Worm (Caenorhabditis elegans) whole organism, L1 larva: ENCODE results near the gene C06A1.6.

Experiments used
- C04F5.9 ChIP-seq: sonication (generic microtip); optimal IDR thresholded peaks from 2 replicates; lab custom pipeline; 2016; ENCODE audit warnings: missing genetic modification characterization, missing compliant biosample characterization
- C16A3.4 ChIP-seq: fragments of 150-350 bp; optimal IDR thresholded peaks from 2 replicates; lab custom pipeline; 2014; ENCODE audit warnings: missing biosample characterization, missing genetic modification characterization
- C34B4.2 ChIP-seq: sonication (generic microtip); optimal IDR thresholded peaks from 2 replicates; lab custom pipeline; 2017; ENCODE audit warnings: mild to moderate bottlenecking, missing genetic modification characterization, missing compliant biosample characterization
- Y116A8C.19 ChIP-seq: sonication (generic microtip); optimal IDR thresholded peaks from 2 replicates; lab custom pipeline; 2016; ENCODE audit warnings: missing compliant biosample characterization, missing genetic modification characterization, borderline replicate concordance
- aha-1 ChIP-seq: fragments of 150-350 bp; optimal IDR thresholded peaks from 2 replicates; lab custom pipeline; 2014; ENCODE audit warnings: missing biosample characterization, missing genetic modification characterization
- ama-1 ChIP-seq: fragments of 150-350 bp; optimal IDR thresholded peaks from 2 replicates; lab custom pipeline; 2014
- blmp-1 ChIP-seq: fragments of 150-350 bp; optimal IDR thresholded peaks from 2 replicates; lab custom pipeline; 2014; ENCODE audit warnings: missing biosample characterization, missing genetic modification characterization
- ceh-63 ChIP-seq: fragments of 200-800 bp; sonication (Bioruptor generic); optimal IDR thresholded peaks from 2 replicates; lab custom pipeline; 2018; ENCODE audit warnings: mild to moderate bottlenecking, missing genetic modification characterization, missing compliant biosample characterization
- ceh-90 ChIP-seq: sonication (generic microtip); optimal IDR thresholded peaks from 2 replicates; lab custom pipeline; 2016; ENCODE audit warnings: missing genetic modification characterization, missing compliant biosample characterization
- dsc-1 ChIP-seq: sonication (generic microtip); optimal IDR thresholded peaks from 2 replicates; lab custom pipeline; 2016; ENCODE audit warnings: mild to moderate bottlenecking, missing genetic modification characterization, missing compliant biosample characterization
- efl-1 ChIP-seq, 4 experiments: fragments of 150-350 bp; optimal IDR thresholded peaks in 3 of 4; peaks in 1 of 4; 1 replicate in 1 of 4; 2 replicates in 3 of 4; lab custom pipeline; 2014; ENCODE audit warnings: missing biosample characterization in 2 of 4, missing genetic modification characterization in 2 of 4, missing genetic modification reagents in 2 of 4
- egl-13 ChIP-seq: sonication (generic microtip); optimal IDR thresholded peaks from 2 replicates; lab custom pipeline; 2016; ENCODE audit warnings: missing genotype, missing genetic modification reagents, missing genetic modification characterization, missing compliant biosample characterization
- elt-3 ChIP-seq, 6 experiments: fragments of 150-350 bp in 1 of 6; sonication (generic microtip); optimal IDR thresholded peaks; 2 replicates each; lab custom pipeline; 2017 to 2018; ENCODE audit warnings: missing biosample characterization in 6 of 6, missing genetic modification characterization in 6 of 6, inconsistent platforms in 1 of 6
- fkh-10 ChIP-seq: sonication (generic microtip); optimal IDR thresholded peaks from 2 replicates; lab custom pipeline; 2017; ENCODE audit warnings: missing biosample characterization, missing genetic modification reagents, missing genetic modification characterization
- fkh-4 ChIP-seq: sonication (generic microtip); optimal IDR thresholded peaks from 2 replicates; lab custom pipeline; 2016; ENCODE audit warnings: missing compliant biosample characterization, missing genetic modification characterization, borderline replicate concordance
- grh-1 ChIP-seq: fragments of 200-800 bp; sonication (Bioruptor generic); IDR thresholded peaks from 2 replicates; pipeline ENCODE4 v1.3.6; 2022; ENCODE audit warnings: missing genetic modification reagents, missing genetic modification characterization, missing compliant biosample characterization
- hlh-17 ChIP-seq: fragments of 200-800 bp; sonication (Bioruptor generic); optimal IDR thresholded peaks from 2 replicates; lab custom pipeline; 2018; ENCODE audit warnings: missing genetic modification characterization, mild to moderate bottlenecking, missing compliant biosample characterization, moderate library complexity, borderline replicate concordance
- hlh-4 ChIP-seq: sonication (generic microtip); optimal IDR thresholded peaks from 2 replicates; lab custom pipeline; 2016; ENCODE audit warnings: mild to moderate bottlenecking, missing genetic modification characterization, missing compliant biosample characterization
- hpl-2 ChIP-seq: fragments of 150-350 bp; optimal IDR thresholded peaks from 2 replicates; lab custom pipeline; 2014; ENCODE audit warnings: missing biosample characterization, missing genetic modification reagents, missing genetic modification characterization
- irx-1 ChIP-seq: sonication (generic microtip); optimal IDR thresholded peaks from 2 replicates; lab custom pipeline; 2016; ENCODE audit warnings: missing genetic modification characterization, missing compliant biosample characterization
- isw-1 ChIP-seq: fragments of 200-800 bp; sonication (Bioruptor generic); IDR thresholded peaks from 2 replicates; pipeline ENCODE4 v1.3.6; 2022; ENCODE audit warnings: missing genetic modification characterization, missing compliant biosample characterization
- jun-1 ChIP-seq: fragments of 150-350 bp; optimal IDR thresholded peaks from 2 replicates; lab custom pipeline; 2014; ENCODE audit warnings: missing biosample characterization, missing genetic modification reagents, missing genetic modification characterization
- lin-15B ChIP-seq: fragments of 150-350 bp; sonication (generic microtip); optimal IDR thresholded peaks from 3 replicates; lab custom pipeline; 2014; ENCODE audit warnings: missing biosample characterization, missing genetic modification characterization
- lin-35 ChIP-seq, 2 experiments: fragments of 150-350 bp; optimal IDR thresholded peaks; 2 replicates each; lab custom pipeline; 2014; ENCODE audit warnings: missing biosample characterization in 2 of 2, missing genetic modification characterization in 2 of 2, missing genetic modification reagents in 2 of 2
- lin-39 ChIP-seq: fragments of 150-350 bp; optimal IDR thresholded peaks from 2 replicates; lab custom pipeline; 2014; ENCODE audit warnings: missing biosample characterization, missing genetic modification reagents, missing genetic modification characterization
- lir-3 ChIP-seq: sonication (generic microtip); optimal IDR thresholded peaks from 2 replicates; lab custom pipeline; 2016; ENCODE audit warnings: mild to moderate bottlenecking, missing genetic modification characterization, moderate library complexity, missing compliant biosample characterization; ENCODE audit not compliant: poor library complexity
- mdl-1 ChIP-seq, 2 experiments: fragments of 150-350 bp; optimal IDR thresholded peaks; 2 replicates each; lab custom pipeline; 2014 to 2017; ENCODE audit warnings: missing biosample characterization in 2 of 2, missing genetic modification characterization in 2 of 2, inconsistent platforms in 1 of 2
- mep-1 ChIP-seq: fragments of 150-350 bp; optimal IDR thresholded peaks from 2 replicates; lab custom pipeline; 2014; ENCODE audit warnings: missing biosample characterization, missing genetic modification characterization
- nhr-11 ChIP-seq: fragments of 150-350 bp; optimal IDR thresholded peaks from 2 replicates; lab custom pipeline; 2014; ENCODE audit warnings: missing biosample characterization, missing genetic modification characterization
- nhr-12 ChIP-seq: sonication (generic microtip); optimal IDR thresholded peaks from 2 replicates; lab custom pipeline; 2017; ENCODE audit warnings: missing biosample characterization, missing genetic modification characterization
- nhr-19 ChIP-seq: fragments of 200-800 bp; sonication (Bioruptor generic); conservative IDR thresholded peaks from 2 replicates; pipeline ENCODE4 v1.3.6; 2022; ENCODE audit warnings: missing genetic modification characterization, missing compliant biosample characterization
- nhr-20 ChIP-seq: sonication (generic microtip); optimal IDR thresholded peaks from 2 replicates; lab custom pipeline; 2016; ENCODE audit warnings: mild to moderate bottlenecking, missing genetic modification characterization, missing compliant biosample characterization
- nhr-237 ChIP-seq: fragments of 150-350 bp; optimal IDR thresholded peaks from 2 replicates; lab custom pipeline; 2014; ENCODE audit warnings: missing biosample characterization, missing genetic modification characterization
- nhr-28 ChIP-seq: fragments of 150-350 bp; optimal IDR thresholded peaks from 2 replicates; lab custom pipeline; 2014; ENCODE audit warnings: missing biosample characterization, missing genetic modification characterization
- nhr-71 ChIP-seq: sonication (generic microtip); optimal IDR thresholded peaks from 2 replicates; lab custom pipeline; 2016; ENCODE audit warnings: mild to moderate bottlenecking, missing genetic modification characterization, moderate library complexity, missing compliant biosample characterization
- nhr-77 ChIP-seq: fragments of 150-350 bp; optimal IDR thresholded peaks from 2 replicates; lab custom pipeline; 2014; ENCODE audit warnings: missing biosample characterization, missing genetic modification characterization
- nhr-84 ChIP-seq: sonication (generic microtip); optimal IDR thresholded peaks from 2 replicates; lab custom pipeline; 2017; ENCODE audit warnings: missing biosample characterization, missing genetic modification characterization
- nhr-85 ChIP-seq: sonication (generic microtip); peaks from one replicate; lab custom pipeline; 2016; ENCODE audit warnings: missing genetic modification characterization, inconsistent platforms, missing compliant biosample characterization
- pag-3 ChIP-seq: sonication (generic microtip); optimal IDR thresholded peaks from 2 replicates; lab custom pipeline; 2017; ENCODE audit warnings: missing genetic modification characterization, mild to moderate bottlenecking, missing compliant biosample characterization, antibody characterized with exemption, borderline replicate concordance; ENCODE audit not compliant: insufficient read depth
- pax-3 ChIP-seq: fragments of 200-800 bp; sonication (Bioruptor generic); optimal IDR thresholded peaks from 2 replicates; lab custom pipeline; 2018; ENCODE audit warnings: mild to moderate bottlenecking, missing genetic modification characterization, moderate library complexity, missing compliant biosample characterization
- pqm-1 ChIP-seq: sonication (generic microtip); optimal IDR thresholded peaks from 3 replicates; lab custom pipeline; 2017; ENCODE audit warnings: missing biosample characterization, missing genetic modification characterization
- rnt-1 ChIP-seq: sonication (generic microtip); optimal IDR thresholded peaks from 2 replicates; lab custom pipeline; 2016; ENCODE audit warnings: mild to moderate bottlenecking, missing genetic modification characterization, moderate library complexity, missing compliant biosample characterization
- snpc-4 ChIP-seq: fragments of 150-350 bp; optimal IDR thresholded peaks from 2 replicates; lab custom pipeline; 2014; ENCODE audit warnings: missing biosample characterization, missing genetic modification characterization
- tbx-2 ChIP-seq: sonication (generic microtip); optimal IDR thresholded peaks from 2 replicates; lab custom pipeline; 2016; ENCODE audit warnings: missing genetic modification characterization, missing compliant biosample characterization
- tlp-1 ChIP-seq: fragments of 150-350 bp; optimal IDR thresholded peaks from 2 replicates; lab custom pipeline; 2014; ENCODE audit warnings: missing biosample characterization, missing genetic modification characterization
- unc-130 ChIP-seq: fragments of 150-350 bp; optimal IDR thresholded peaks from 2 replicates; lab custom pipeline; 2017; ENCODE audit warnings: missing biosample characterization, missing genetic modification characterization, inconsistent platforms
- unc-30 ChIP-seq: sonication (generic microtip); optimal IDR thresholded peaks from 2 replicates; lab custom pipeline; 2017; ENCODE audit warnings: missing biosample characterization, missing genetic modification characterization
- unc-62 ChIP-seq: fragments of 150-350 bp; optimal IDR thresholded peaks from 2 replicates; lab custom pipeline; 2014; ENCODE audit warnings: missing biosample characterization, missing genetic modification reagents, missing genetic modification characterization
- xbp-1 ChIP-seq: sonication (generic microtip); optimal IDR thresholded peaks from 2 replicates; lab custom pipeline; 2016; ENCODE audit warnings: missing genetic modification characterization, missing compliant biosample characterization
- zip-4 ChIP-seq: fragments of 200-800 bp; sonication (Bioruptor generic); optimal IDR thresholded peaks from 2 replicates; lab custom pipeline; 2018; ENCODE audit warnings: mild to moderate bottlenecking, missing genetic modification characterization, moderate library complexity, missing compliant biosample characterization
- ztf-11 ChIP-seq, 2 experiments: sonication (generic microtip); optimal IDR thresholded peaks; 2 replicates each; lab custom pipeline; 2016 to 2017; ENCODE audit warnings: missing genetic modification characterization in 2 of 2, missing biosample characterization in 1 of 2, missing compliant biosample characterization in 1 of 2
- ztf-4 ChIP-seq: fragments of 150-350 bp; optimal IDR thresholded peaks from 2 replicates; lab custom pipeline; 2014; ENCODE audit warnings: missing biosample characterization, missing genetic modification characterization

Gene C06A1.6

ce11 chrII:10550872-10551647 lies 13.4 kb downstream of the C06A1.6 start (continued):
- TF ChIP-seq C34B4.2 (tag; lab: Kevin White, UChicago), result no peak
- no peak for TF ChIP-seq nhr-28
- no peak for TF ChIP-seq lin-15B (tag; lab: Kevin White, UChicago)
- no peak for TF ChIP-seq tbx-2 (tag; lab: Kevin White, UChicago)
- no peak for TF ChIP-seq ceh-90 (tag; lab: Kevin White, UChicago)
- no peak for TF ChIP-seq tlp-1
- TF ChIP-seq unc-62 (GFP tag; lab: Kevin White, UChicago), result no peak
- peak; percentile 5 for TF ChIP-seq xbp-1
- TF ChIP-seq efl-1 (optimal IDR thresholded peaks at IDR 0.05; lab: Kevin White, UChicago), result no peak
- TF ChIP-seq efl-1 (GFP tag; optimal IDR thresholded peaks at IDR 0.05 in 1 of 2; lab: Kevin White, UChicago), result peak in 1 of 2 experiments; percentile 16
- no peak for TF ChIP-seq lir-3
- TF ChIP-seq nhr-77 (tag; lab: Kevin White, UChicago), result no peak
- TF ChIP-seq hlh-4, result no peak
- TF ChIP-seq nhr-84 (tag; lab: Kevin White, UChicago), result no peak
- TF ChIP-seq fkh-4 (tag; lab: Kevin White, UChicago), result no peak
- TF ChIP-seq unc-130 (tag; lab: Kevin White, UChicago), result peak; percentile 12
- TF ChIP-seq fkh-10 (GFP tag; lab: Kevin White, UChicago), result no peak
- TF ChIP-seq ama-1 (lab: Kevin White, UChicago), result peak; percentile 25
- TF ChIP-seq pax-3, result no peak
- TF ChIP-seq aha-1, result no peak
- TF ChIP-seq ceh-63, result no peak
- no peak for TF ChIP-seq snpc-4 (tag; lab: Kevin White, UChicago)
- TF ChIP-seq grh-1 (GFP tag; lab: Robert Waterston, UW), result peak; percentile 57; the same call in 1 of the 2 replicates
- peak; percentile 32 for TF ChIP-seq dsc-1 (tag; lab: Kevin White, UChicago)
- TF ChIP-seq jun-1, result no peak
- peak in 1 of 6 experiments; percentile 74 for TF ChIP-seq elt-3 (tag; optimal IDR thresholded peaks at IDR 0.05; lab: Kevin White, UChicago)
- no peak for TF ChIP-seq C16A3.4 (tag; lab: Kevin White, UChicago)
- TF ChIP-seq nhr-85, result peak; percentile 20
- 0 out of 2 replicates have a peak, but pooled peaks have one; percentile 19 for TF ChIP-seq nhr-19
- TF ChIP-seq lin-39 (tag; lab: Kevin White, UChicago), result peak; percentile 12
- no peak for TF ChIP-seq irx-1 (tag; lab: Kevin White, UChicago)
- TF ChIP-seq C04F5.9, result no peak
- TF ChIP-seq nhr-71 (tag; lab: Kevin White, UChicago), result peak; percentile 58
- no peak for TF ChIP-seq hpl-2
- peak; percentile 54 for TF ChIP-seq mep-1 (tag; lab: Kevin White, UChicago)
- no peak for TF ChIP-seq pqm-1 (tag; lab: Kevin White, UChicago)
- TF ChIP-seq unc-30 (tag; lab: Kevin White, UChicago), result no peak
- no peak for TF ChIP-seq nhr-237 (tag; lab: Kevin White, UChicago)
- no peak for TF ChIP-seq Y116A8C.19
- TF ChIP-seq nhr-20 (tag; lab: Kevin White, UChicago), result peak; percentile 39
- no peak for TF ChIP-seq rnt-1 (tag; lab: Kevin White, UChicago)
- TF ChIP-seq nhr-11, result no peak
- no peak for TF ChIP-seq pag-3 (tag; lab: Kevin White, UChicago)
- peak; percentile 23 for TF ChIP-seq ztf-4 (tag; lab: Kevin White, UChicago)
- TF ChIP-seq isw-1 (GFP tag; lab: Robert Waterston, UW), result no peak
- TF ChIP-seq mdl-1 (tag; optimal IDR thresholded peaks at IDR 0.05; lab: Kevin White, UChicago), result peak in 1 of 2 experiments; percentile 35
- TF ChIP-seq hlh-17, result no peak
- TF ChIP-seq blmp-1 (tag; lab: Kevin White, UChicago), result peak; percentile 28
- no peak for TF ChIP-seq ztf-11 (tag; optimal IDR thresholded peaks at IDR 0.05; lab: Kevin White, UChicago)
- TF ChIP-seq zip-4 (GFP tag; lab: Kevin White, UChicago), result no peak
- TF ChIP-seq lin-35 (GFP tag; optimal IDR thresholded peaks at IDR 0.05; lab: Kevin White, UChicago), result no peak
- TF ChIP-seq nhr-12 (tag; lab: Kevin White, UChicago), result no peak
- no peak for TF ChIP-seq egl-13 (tag; lab: Kevin White, UChicago)
